ENCODE assay signal across 2 fruit fly cellular contexts in the genomic region with DNA sequence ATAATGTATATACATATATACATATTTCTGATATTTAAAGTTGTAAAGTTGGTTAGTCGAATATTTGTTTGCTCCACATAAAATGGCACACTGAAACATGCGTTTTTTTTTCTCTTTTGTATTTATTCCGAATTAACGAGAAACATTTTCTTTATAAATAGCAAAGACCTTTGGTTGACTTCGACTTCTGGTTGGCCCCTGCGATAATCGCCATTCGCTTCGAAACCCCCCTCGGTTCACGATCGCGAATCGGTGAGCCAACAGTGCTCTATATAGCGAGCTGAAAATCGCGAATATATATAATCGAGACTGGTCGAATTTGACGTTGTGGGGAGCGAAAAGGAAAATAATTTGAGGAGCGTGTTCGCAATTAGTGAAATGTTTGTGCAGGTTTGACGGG.
A peak's percentile ranks its signal among the peaks of the same experiment; 100 is the strongest.
TF ChIP-seq lines count a peak whose summit lies in the region.

No protein-coding gene starts in this region.

TF ChIP-seq in whole organism, prepupa, 60 proteins besides CTCF, POLR2A, EP300 and RAD21:
- no peak for TF ChIP-seq Hr39 (GFP tag; optimal IDR thresholded peaks at IDR 0.05; lab: Kevin White, UChicago)
- TF ChIP-seq svp (GFP tag; lab: Kevin White, UChicago), result peak; percentile 99
- TF ChIP-seq Ets21C (GFP tag; optimal IDR thresholded peaks at IDR 0.05; lab: Kevin White, UChicago), result no peak
- TF ChIP-seq CG6276 (GFP tag; optimal IDR thresholded peaks at IDR 0.05; lab: Kevin White, UChicago), result no peak
TF ChIP-seq in whole organism, prepupa: peak in this region for 1.

TF ChIP-seq in whole organism, wandering third instar larva, 38 proteins besides CTCF, POLR2A, EP300 and RAD21:
- TF ChIP-seq CG9705 (GFP tag; optimal IDR thresholded peaks at IDR 0.05; lab: Kevin White, UChicago), result no peak
- no peak for TF ChIP-seq Hr78 (GFP tag; optimal IDR thresholded peaks at IDR 0.05; lab: Kevin White, UChicago)
- no peak for TF ChIP-seq Hnf4 (GFP tag; optimal IDR thresholded peaks at IDR 0.05; lab: Kevin White, UChicago)
- no peak for TF ChIP-seq Rel (GFP tag; optimal IDR thresholded peaks at IDR 0.05; lab: Kevin White, UChicago)
- TF ChIP-seq Rel (tag; optimal IDR thresholded peaks at IDR 0.05; lab: Kevin White, UChicago), result peak; percentile 23
